Worm (Caenorhabditis elegans): ENCODE measurements around the gene T09F3.5.

T09F3.5 gene

ce11 chrII:10396578-10396977 lies at the start of gene T09F3.5:
Gene T09F3.5, plus strand, starts transcription at chrII:10396878.
- TF ChIP-seq tbx-11 (GFP tag; IDR thresholded peaks at IDR 0.05) (no peak), tbx-37 (GFP tag; conservative IDR thresholded peaks at IDR 0.05) (no peak), hnd-1 (tag; optimal IDR thresholded peaks at IDR 0.05) (no peak), flt-1 (GFP tag; IDR thresholded peaks at IDR 0.05) (no peak), F13C5.2 (tag; optimal IDR thresholded peaks at IDR 0.05) (no peak), ceh-36 (tag; optimal IDR thresholded peaks at IDR 0.05) (no peak), hmg-4 (GFP tag; optimal IDR thresholded peaks at IDR 0.05) (no peak)

- TF ChIP-seq sea-1 (GFP tag; conservative IDR thresholded peaks at IDR 0.05) (no peak), F13C5.2 (tag; optimal IDR thresholded peaks at IDR 0.05) (no peak), flt-1 (GFP tag; IDR thresholded peaks at IDR 0.05) (no peak), aly-1 (tag; optimal IDR thresholded peaks at IDR 0.05) (no peak), scrt-1 (GFP tag; IDR thresholded peaks at IDR 0.05) (no peak), tbx-37 (GFP tag; conservative IDR thresholded peaks at IDR 0.05) (no peak), tra-4 (tag; optimal IDR thresholded peaks at IDR 0.05) (no peak), ama-1 (optimal IDR thresholded peaks at IDR 0.05) (no peak), tbx-11 (GFP tag; IDR thresholded peaks at IDR 0.05) (no peak), hmbx-1 (tag; optimal IDR thresholded peaks at IDR 0.05) (no peak), ceh-13 (GFP tag; optimal IDR thresholded peaks at IDR 0.05) (no peak), pes-1 (GFP tag; IDR thresholded peaks at IDR 0.05) (no peak), B0310.2 (tag; optimal IDR thresholded peaks at IDR 0.05) (no peak)
These were observed 46.8 kb upstream of the T09F3.5 start, which contains the start of gene stip-1 for ce11 chrII:10349915-10350314. Gene stip-1, minus strand, starts transcription at chrII:10350012.

ce11 chrII:10350487-10350886 lies 46.2 kb upstream of the T09F3.5 start, which contains the start of gene C07E3.9:
Gene C07E3.9, plus strand, starts transcription at chrII:10350756.
- TF ChIP-seq ets-7 (tag; optimal IDR thresholded peaks at IDR 0.05) (no peak), B0310.2 (tag; optimal IDR thresholded peaks at IDR 0.05) (no peak), ceh-13 (GFP tag; optimal IDR thresholded peaks at IDR 0.05) (no peak), ceh-36 (tag; optimal IDR thresholded peaks at IDR 0.05) (no peak), pes-1 (GFP tag; IDR thresholded peaks at IDR 0.05) (no peak), tbx-11 (GFP tag; IDR thresholded peaks at IDR 0.05) (no peak), hmbx-1 (tag; optimal IDR thresholded peaks at IDR 0.05) (no peak)

- TF ChIP-seq B0310.2 (tag; optimal IDR thresholded peaks at IDR 0.05) (no peak), ceh-13 (GFP tag; optimal IDR thresholded peaks at IDR 0.05) (no peak), ets-7 (tag; optimal IDR thresholded peaks at IDR 0.05) (no peak), ama-1 (optimal IDR thresholded peaks at IDR 0.05) (no peak), hmbx-1 (tag; optimal IDR thresholded peaks at IDR 0.05) (no peak), hnd-1 (tag; optimal IDR thresholded peaks at IDR 0.05) (no peak), scrt-1 (GFP tag; IDR thresholded peaks at IDR 0.05) (no peak), tra-4 (tag; optimal IDR thresholded peaks at IDR 0.05) (no peak), sea-1 (GFP tag; conservative IDR thresholded peaks at IDR 0.05) (no peak), tbx-11 (GFP tag; IDR thresholded peaks at IDR 0.05) (no peak), aly-1 (tag; optimal IDR thresholded peaks at IDR 0.05) (no peak), hmg-4 (GFP tag; optimal IDR thresholded peaks at IDR 0.05) (no peak), tbx-37 (GFP tag; conservative IDR thresholded peaks at IDR 0.05) (no peak), ceh-36 (tag; optimal IDR thresholded peaks at IDR 0.05) (no peak)
These were observed 44.7 kb upstream of the T09F3.5 start, which contains the start of gene C07E3.8 for ce11 chrII:10351963-10352362. Gene C07E3.8, plus strand, starts transcription at chrII:10352263.

- TF ChIP-seq hmg-4 (GFP tag; optimal IDR thresholded peaks at IDR 0.05) (no peak), F13C5.2 (tag; optimal IDR thresholded peaks at IDR 0.05) (no peak), tbx-37 (GFP tag; conservative IDR thresholded peaks at IDR 0.05) (no peak), B0310.2 (tag; optimal IDR thresholded peaks at IDR 0.05) (no peak)
These were observed 39.1 kb upstream of the T09F3.5 start, which contains the start of gene C07E3.3 for ce11 chrII:10357468-10358007. Gene C07E3.3, minus strand, starts transcription at chrII:10357518.

ce11 chrII:10360487-10360886 lies 36.2 kb upstream of the T09F3.5 start, which contains the start of gene C07E3.4:
Gene C07E3.4, plus strand, starts transcription at chrII:10360787.
- TF ChIP-seq hnd-1 (tag; optimal IDR thresholded peaks at IDR 0.05) (no peak), ceh-13 (GFP tag; optimal IDR thresholded peaks at IDR 0.05) (no peak), ceh-36 (tag; optimal IDR thresholded peaks at IDR 0.05) (no peak), B0310.2 (tag; optimal IDR thresholded peaks at IDR 0.05) (no peak), flt-1 (GFP tag; IDR thresholded peaks at IDR 0.05) (no peak), aly-1 (tag; optimal IDR thresholded peaks at IDR 0.05) (no peak), pes-1 (GFP tag; IDR thresholded peaks at IDR 0.05) (no peak), tra-4 (tag; optimal IDR thresholded peaks at IDR 0.05) (no peak), F13C5.2 (tag; optimal IDR thresholded peaks at IDR 0.05) (no peak), tbx-37 (GFP tag; conservative IDR thresholded peaks at IDR 0.05) (no peak), scrt-1 (GFP tag; IDR thresholded peaks at IDR 0.05) (no peak), tbx-11 (GFP tag; IDR thresholded peaks at IDR 0.05) (no peak), ama-1 (optimal IDR thresholded peaks at IDR 0.05) (no peak)

- no peak for TF ChIP-seq hnd-1 (tag; optimal IDR thresholded peaks at IDR 0.05)
- TF ChIP-seq ama-1 (optimal IDR thresholded peaks at IDR 0.05) = peak; percentile 65
These were observed 29.5 kb upstream of the T09F3.5 start, which contains the start of gene ceh-57 for ce11 chrII:10367202-10367601. Gene ceh-57, minus strand, starts transcription at chrII:10367296.

- TF ChIP-seq hnd-1 (tag; optimal IDR thresholded peaks at IDR 0.05) = no peak
- no peak for TF ChIP-seq hmg-4 (GFP tag; optimal IDR thresholded peaks at IDR 0.05)
- no peak for TF ChIP-seq aly-1 (tag; optimal IDR thresholded peaks at IDR 0.05)
- TF ChIP-seq ceh-36 (tag; optimal IDR thresholded peaks at IDR 0.05) = no peak
- TF ChIP-seq tbx-11 (GFP tag; IDR thresholded peaks at IDR 0.05) = no peak
- TF ChIP-seq F13C5.2 (tag; optimal IDR thresholded peaks at IDR 0.05) = no peak
- TF ChIP-seq scrt-1 (GFP tag; IDR thresholded peaks at IDR 0.05) = no peak
- TF ChIP-seq sea-1 (GFP tag; conservative IDR thresholded peaks at IDR 0.05) = no peak
- no peak for TF ChIP-seq B0310.2 (tag; optimal IDR thresholded peaks at IDR 0.05)
- no peak for TF ChIP-seq pes-1 (GFP tag; IDR thresholded peaks at IDR 0.05)
- no peak for TF ChIP-seq ceh-13 (GFP tag; optimal IDR thresholded peaks at IDR 0.05)
These were observed 27.1 kb upstream of the T09F3.5 start, which contains the start of gene ceh-58 for ce11 chrII:10369547-10370028. Gene ceh-58, minus strand, starts transcription at chrII:10369597.
